Fruit fly (Drosophila melanogaster) whole organism: ENCODE data around the gene Sodq.

Source experiments
- CG8478 ChIP-seq: fragments of >200 bp; optimal IDR thresholded peaks from 2 replicates; lab custom pipeline; 2018; ENCODE audit warnings: inconsistent platforms
- Dll ChIP-seq: fragments of >200 bp; optimal IDR thresholded peaks from 2 replicates; lab custom pipeline; 2017
- EcR ChIP-seq, 2 experiments: fragments of >200 bp; optimal IDR thresholded peaks; 2 replicates each; lab custom pipeline; 2017; ENCODE audit warnings: missing biosample characterization in 2 of 2, missing genetic modification characterization in 2 of 2, missing genetic modification reagents in 2 of 2
- pan ChIP-seq: fragments of >200 bp; optimal IDR thresholded peaks from 2 replicates; lab custom pipeline; 2017
- psq ChIP-seq: fragments of >200 bp; optimal IDR thresholded peaks from 2 replicates; lab custom pipeline; 2017
- usp ChIP-seq: fragments of >200 bp; optimal IDR thresholded peaks from 2 replicates; lab custom pipeline; 2017; ENCODE audit warnings: missing biosample characterization, missing genetic modification characterization, mixed read lengths

- TF ChIP-seq pan (lab: Kevin White, UChicago) (no peak), CG8478 (lab: Kevin White, UChicago) (no peak), usp (GFP tag; lab: Kevin White, UChicago) (no peak), Dll (lab: Kevin White, UChicago) (no peak), EcR (GFP tag; optimal IDR thresholded peaks at IDR 0.05; lab: Kevin White, UChicago) (no peak), psq (lab: Kevin White, UChicago) (no peak)
Observed at dm6 chr3R:25882606-25883266, 12.9 kb upstream of the Sodq start.
